Worm (Caenorhabditis elegans) whole organism, young adult: ENCODE results near the gene C04B4.1.

Source experiments
- F22D6.2 ChIP-seq: sonication (generic microtip); optimal IDR thresholded peaks from 2 replicates; lab custom pipeline; 2016; ENCODE audit warnings: mild to moderate bottlenecking, missing genetic modification characterization, missing compliant biosample characterization
- F37B4.10 ChIP-seq: fragments of 200-800 bp; sonication (Bioruptor generic); IDR thresholded peaks from 2 replicates; pipeline ENCODE4 v1.3.6; 2022; ENCODE audit warnings: missing genetic modification characterization, missing compliant biosample characterization
- K11D2.4 ChIP-seq: fragments of 200-800 bp; sonication (Bioruptor generic); IDR thresholded peaks from 2 replicates; pipeline ENCODE4 v1.3.6; 2022; ENCODE audit warnings: missing genetic modification reagents, missing genetic modification characterization, missing compliant biosample characterization
- K12H6.12 ChIP-seq: fragments of 200-800 bp; sonication (Bioruptor generic); optimal IDR thresholded peaks from 2 replicates; lab custom pipeline; 2018; ENCODE audit warnings: mild to moderate bottlenecking, missing genetic modification characterization, missing compliant biosample characterization
- Y53F4B.3 ChIP-seq: fragments of 200-800 bp; sonication (Bioruptor generic); IDR thresholded peaks from 2 replicates; pipeline ENCODE4 v1.3.6; 2022; ENCODE audit warnings: missing genetic modification reagents, missing genetic modification characterization, missing compliant biosample characterization
- ZK185.1 ChIP-seq: sonication (generic microtip); optimal IDR thresholded peaks from 2 replicates; lab custom pipeline; 2016; ENCODE audit warnings: mild to moderate bottlenecking, missing genetic modification characterization, missing compliant biosample characterization; ENCODE audit not compliant: poor library complexity, severe bottlenecking
- attf-6 ChIP-seq: fragments of 200-800 bp; sonication (Bioruptor generic); IDR thresholded peaks from 2 replicates; pipeline ENCODE4 v1.3.6; 2022; ENCODE audit warnings: missing genetic modification reagents, missing genetic modification characterization, missing compliant biosample characterization
- bed-1 ChIP-seq: fragments of 200-800 bp; sonication (Bioruptor generic); IDR thresholded peaks from 2 replicates; pipeline ENCODE4 v1.3.6; 2022; ENCODE audit warnings: missing genetic modification reagents, missing genetic modification characterization, missing compliant biosample characterization
- bed-2 ChIP-seq: fragments of 200-800 bp; sonication (Bioruptor generic); IDR thresholded peaks from 2 replicates; pipeline ENCODE4 v1.3.6; 2022; ENCODE audit warnings: missing genetic modification reagents, missing genetic modification characterization, missing compliant biosample characterization
- ccch-3 ChIP-seq: fragments of 200-800 bp; sonication (Bioruptor generic); optimal IDR thresholded peaks from 2 replicates; lab custom pipeline; 2018; ENCODE audit warnings: mild to moderate bottlenecking, missing genetic modification characterization, missing compliant biosample characterization
- ceh-27 ChIP-seq: fragments of 200-800 bp; sonication (Bioruptor generic); optimal IDR thresholded peaks from 2 replicates; lab custom pipeline; 2018; ENCODE audit warnings: mild to moderate bottlenecking, missing genetic modification characterization, moderate library complexity, missing compliant biosample characterization
- ceh-91 ChIP-seq: fragments of 200-800 bp; sonication (Bioruptor generic); IDR thresholded peaks from 2 replicates; pipeline ENCODE4 v1.3.6; 2022; ENCODE audit warnings: missing genetic modification reagents, missing genetic modification characterization, missing compliant biosample characterization
- chd-7 ChIP-seq: sonication (generic microtip); optimal IDR thresholded peaks from 2 replicates; lab custom pipeline; 2016; ENCODE audit warnings: mild to moderate bottlenecking, missing genetic modification characterization, moderate library complexity, missing compliant biosample characterization
- die-1 ChIP-seq: sonication (generic microtip); optimal IDR thresholded peaks from 2 replicates; lab custom pipeline; 2016; ENCODE audit warnings: missing genotype, mild to moderate bottlenecking, missing genetic modification characterization, missing compliant biosample characterization
- dox-1 ChIP-seq: fragments of 200-800 bp; sonication (Bioruptor generic); IDR thresholded peaks from 2 replicates; pipeline ENCODE4 v1.3.6; 2022; ENCODE audit warnings: missing genetic modification reagents, missing genetic modification characterization, missing compliant biosample characterization
- him-1 ChIP-seq: sonication (generic microtip); optimal IDR thresholded peaks from 2 replicates; lab custom pipeline; 2016; ENCODE audit warnings: missing genotype, missing genetic modification reagents, missing genetic modification characterization, missing compliant biosample characterization
- hlh-12 ChIP-seq: sonication (generic microtip); optimal IDR thresholded peaks from 2 replicates; lab custom pipeline; 2016; ENCODE audit warnings: missing genetic modification characterization, missing compliant biosample characterization
- hmg-1.2 ChIP-seq: fragments of 200-800 bp; sonication (Bioruptor generic); IDR thresholded peaks from 2 replicates; pipeline ENCODE4 v1.3.6; 2022; ENCODE audit warnings: missing genetic modification reagents, missing genetic modification characterization, missing compliant biosample characterization
- hrde-1 ChIP-seq: sonication (generic microtip); optimal IDR thresholded peaks from 2 replicates; lab custom pipeline; 2016; ENCODE audit warnings: missing genetic modification characterization, mild to moderate bottlenecking, missing compliant biosample characterization, moderate library complexity, missing genotype, missing genetic modification reagents, borderline replicate concordance
- let-526 ChIP-seq: fragments of 200-800 bp; sonication (Bioruptor generic); IDR thresholded peaks from 2 replicates; pipeline ENCODE4 v1.3.6; 2022; ENCODE audit warnings: missing genetic modification reagents, missing genetic modification characterization, missing compliant biosample characterization
- lin-40 ChIP-seq: sonication (generic microtip); optimal IDR thresholded peaks from 2 replicates; lab custom pipeline; 2016; ENCODE audit warnings: missing genetic modification characterization, mild to moderate bottlenecking, missing compliant biosample characterization, missing genotype, missing genetic modification reagents
- lir-1 ChIP-seq: fragments of 200-800 bp; sonication (Bioruptor generic); conservative IDR thresholded peaks from 2 replicates; pipeline ENCODE4 v1.3.6; 2022; ENCODE audit warnings: missing genetic modification reagents, missing genetic modification characterization, missing compliant biosample characterization
- mes-4 ChIP-seq: sonication (generic microtip); optimal IDR thresholded peaks from 2 replicates; lab custom pipeline; 2016; ENCODE audit warnings: missing genotype, missing genetic modification characterization, missing compliant biosample characterization
- nhr-179 ChIP-seq: sonication (generic microtip); optimal IDR thresholded peaks from 2 replicates; lab custom pipeline; 2016; ENCODE audit warnings: mild to moderate bottlenecking, missing genetic modification characterization, missing compliant biosample characterization
- nhr-80 ChIP-seq: sonication (generic microtip); optimal IDR thresholded peaks from 2 replicates; lab custom pipeline; 2016; ENCODE audit warnings: missing genetic modification characterization, missing compliant biosample characterization
- pbrm-1 ChIP-seq: fragments of 200-800 bp; sonication (Bioruptor generic); IDR thresholded peaks from 2 replicates; pipeline ENCODE4 v1.3.6; 2022; ENCODE audit warnings: missing genetic modification reagents, missing genetic modification characterization, missing compliant biosample characterization
- rec-8 ChIP-seq, 2 experiments: sonication (generic microtip); optimal IDR thresholded peaks; 2 replicates each; lab custom pipeline; 2016; ENCODE audit warnings: mild to moderate bottlenecking in 2 of 2, missing genetic modification characterization in 2 of 2, missing genetic modification reagents in 2 of 2, missing genotype in 2 of 2, missing biosample characterization in 1 of 2, missing compliant biosample characterization in 1 of 2, moderate library complexity in 1 of 2
- snpc-1.1 ChIP-seq: sonication (generic microtip); optimal IDR thresholded peaks from 2 replicates; lab custom pipeline; 2017; ENCODE audit warnings: missing genetic modification characterization, mild to moderate bottlenecking, missing compliant biosample characterization, antibody characterized with exemption, moderate library complexity, missing genotype, missing genetic modification reagents; ENCODE audit not compliant: insufficient read depth
- snpc-1.3 ChIP-seq: sonication (generic microtip); optimal IDR thresholded peaks from 2 replicates; lab custom pipeline; 2017; ENCODE audit warnings: missing genetic modification characterization, mild to moderate bottlenecking, missing compliant biosample characterization, antibody characterized with exemption, moderate library complexity, missing genotype, missing genetic modification reagents; ENCODE audit not compliant: insufficient read depth
- snpc-3.4 ChIP-seq: sonication (generic microtip); optimal IDR thresholded peaks from 2 replicates; lab custom pipeline; 2017; ENCODE audit warnings: missing genetic modification characterization, mild to moderate bottlenecking, missing compliant biosample characterization, antibody characterized with exemption, moderate library complexity, missing genotype, missing genetic modification reagents
- tbx-9 ChIP-seq: sonication (generic microtip); optimal IDR thresholded peaks from 2 replicates; lab custom pipeline; 2016; ENCODE audit warnings: borderline replicate concordance, missing genetic modification characterization, inconsistent platforms, missing compliant biosample characterization
- unc-130 ChIP-seq: sonication (generic microtip); optimal IDR thresholded peaks from 2 replicates; lab custom pipeline; 2016; ENCODE audit warnings: missing genetic modification reagents, missing genetic modification characterization, missing compliant biosample characterization
- zim-3 ChIP-seq: sonication (generic microtip); optimal IDR thresholded peaks from 2 replicates; lab custom pipeline; 2017; ENCODE audit warnings: mild to moderate bottlenecking, missing genetic modification characterization, moderate library complexity, missing compliant biosample characterization
- ztf-18 ChIP-seq: sonication (generic microtip); optimal IDR thresholded peaks from 2 replicates; lab custom pipeline; 2016; ENCODE audit warnings: missing genotype, mild to moderate bottlenecking, missing genetic modification characterization, missing compliant biosample characterization

The C04B4.1 gene

DNA sequence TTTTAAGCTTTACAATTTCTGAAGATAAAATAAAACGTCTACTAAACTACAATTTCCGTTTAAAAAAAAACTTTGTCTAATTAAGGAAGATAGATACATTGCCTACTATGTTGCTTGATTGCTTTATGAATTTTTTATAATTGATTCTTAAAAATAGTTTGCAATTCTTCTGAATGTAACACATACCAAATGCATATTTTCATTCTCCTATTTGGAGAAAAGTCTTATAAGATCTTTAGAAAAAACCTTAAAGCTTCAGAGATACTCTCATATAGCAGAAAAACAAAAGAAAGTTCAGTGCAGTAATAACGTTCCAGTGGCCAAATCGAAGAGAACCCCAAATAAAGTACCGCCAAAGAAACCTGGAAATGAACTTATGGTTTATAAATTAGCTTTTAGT is 26.0 kb downstream of the C04B4.1 start, which contains the start of gene phf-32:
Gene phf-32 (plus strand): TSS at position 301 of the 400 bp plus-strand sequence.
- no peak for TF ChIP-seq snpc-3.4 (tag; lab: Kevin White, UChicago)
- TF ChIP-seq lir-1 (GFP tag; lab: Robert Waterston, UW): no peak
- no peak for TF ChIP-seq Y53F4B.3 (GFP tag; lab: Robert Waterston, UW)
- TF ChIP-seq rec-8 (tag; optimal IDR thresholded peaks at IDR 0.05; lab: Kevin White, UChicago): no peak
- no peak for TF ChIP-seq F22D6.2 (tag; lab: Kevin White, UChicago)
- TF ChIP-seq mes-4 (tag; lab: Kevin White, UChicago): no peak
- no peak for TF ChIP-seq hlh-12 (tag; lab: Kevin White, UChicago)
- TF ChIP-seq tbx-9 (tag; lab: Kevin White, UChicago): no peak
- TF ChIP-seq zim-3 (tag; lab: Kevin White, UChicago): no peak
- no peak for TF ChIP-seq bed-2 (GFP tag; lab: Robert Waterston, UW)
- TF ChIP-seq hmg-1.2: no peak
- TF ChIP-seq F37B4.10 (GFP tag; lab: Robert Waterston, UW): no peak
- no peak for TF ChIP-seq unc-130 (GFP tag; lab: Kevin White, UChicago)
- TF ChIP-seq, all 124 proteins: peak for 0

DNA sequence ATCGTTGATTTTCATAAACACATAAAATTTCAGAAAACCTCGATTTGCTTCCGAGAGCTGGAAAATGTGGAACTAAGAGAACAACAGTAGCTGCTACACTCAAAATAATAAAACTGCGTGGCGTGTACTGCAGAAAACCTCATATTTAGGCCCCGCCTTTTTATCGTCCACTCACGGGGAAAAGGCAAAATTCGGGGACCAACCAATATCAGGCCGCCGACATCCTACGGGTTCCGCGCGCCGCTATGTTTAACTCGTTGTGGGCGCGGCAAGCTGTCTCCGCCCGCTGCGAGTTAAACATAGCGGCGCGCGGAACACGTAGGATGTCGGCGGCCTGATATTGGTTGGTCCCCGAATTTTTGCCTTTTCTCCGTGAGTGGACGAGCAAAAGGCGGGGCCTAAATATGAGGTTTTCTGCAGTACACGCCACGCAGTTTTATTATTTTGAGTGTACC is 27.5 kb downstream of the C04B4.1 start, which contains the start of gene F17A2.16:
Gene F17A2.16 (plus strand): TSS at position 405 of the 455 bp plus-strand sequence.
- TF ChIP-seq attf-6 (GFP tag; lab: Robert Waterston, UW): peak; percentile 86

ce11 chrX:12313779-12314178 is 33.2 kb downstream of the C04B4.1 start:
- TF ChIP-seq bed-2 (GFP tag; lab: Robert Waterston, UW) (peak; percentile 59; the same call in 1 of the 2 replicates), him-1 (tag; lab: Kevin White, UChicago) (no peak), K11D2.4 (GFP tag; lab: Robert Waterston, UW) (peak; percentile 52; the same call in 1 of the 2 replicates), die-1 (tag; lab: Kevin White, UChicago) (no peak), lir-1 (GFP tag; lab: Robert Waterston, UW) (peak; percentile 57; the same call in 1 of the 2 replicates)
- TF ChIP-seq, all 124 proteins: peak for 3

DNA sequence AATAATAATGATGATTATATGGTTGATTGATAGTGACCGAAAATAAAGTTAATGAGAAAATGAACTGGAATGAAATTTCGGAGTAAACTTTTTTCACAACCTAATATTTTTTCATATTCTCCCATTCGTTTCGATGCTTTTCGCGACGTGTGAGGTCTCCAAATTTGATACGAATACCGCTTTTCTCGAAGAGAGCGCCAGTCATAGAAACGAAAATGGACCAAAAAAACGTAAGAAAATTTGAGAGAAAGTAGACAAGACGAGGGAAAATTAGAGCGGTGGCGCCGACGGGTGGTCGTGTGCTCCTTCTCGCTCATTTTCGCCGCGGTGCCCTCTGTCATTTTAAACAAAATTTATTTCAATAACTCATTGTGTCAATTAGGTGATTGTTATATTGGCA is 33.8 kb downstream of the C04B4.1 start:
- no peak for TF ChIP-seq ccch-3 (GFP tag; lab: Kevin White, UChicago)
- no peak for TF ChIP-seq pbrm-1 (GFP tag; lab: Robert Waterston, UW)
- no peak for TF ChIP-seq chd-7 (tag; lab: Kevin White, UChicago)
- no peak for TF ChIP-seq nhr-179 (tag; lab: Kevin White, UChicago)
- no peak for TF ChIP-seq hrde-1 (tag; lab: Kevin White, UChicago)
- no peak for TF ChIP-seq lin-40
- TF ChIP-seq bed-1 (GFP tag; lab: Robert Waterston, UW): no peak
- TF ChIP-seq snpc-1.1 (tag; lab: Kevin White, UChicago): no peak
- no peak for TF ChIP-seq ztf-18 (tag; lab: Kevin White, UChicago)
- TF ChIP-seq snpc-3.4 (tag; lab: Kevin White, UChicago): no peak
- TF ChIP-seq ceh-27: no peak
- TF ChIP-seq lir-1 (GFP tag; lab: Robert Waterston, UW): no peak
- TF ChIP-seq nhr-80 (tag; lab: Kevin White, UChicago): no peak
- TF ChIP-seq let-526 (GFP tag; lab: Robert Waterston, UW): no peak
- no peak for TF ChIP-seq K12H6.12 (tag; lab: Kevin White, UChicago)

- TF ChIP-seq ZK185.1 (tag; lab: Kevin White, UChicago): no peak
- no peak for TF ChIP-seq dox-1 (GFP tag; lab: Robert Waterston, UW)
- TF ChIP-seq ceh-91 (GFP tag; lab: Robert Waterston, UW): no peak
- no peak for TF ChIP-seq snpc-1.3 (tag; lab: Kevin White, UChicago)
These were observed 34.7 kb downstream of the C04B4.1 start, which contains the start of gene xtr-2 for ce11 chrX:12315268-12315667. Gene xtr-2 (plus strand): TSS chrX:12315568.
